Fruit fly (Drosophila melanogaster) whole organism: ENCODE data around the gene Mi-2.

Experiments used
- CG8478 ChIP-seq: fragments of >200 bp; optimal IDR thresholded peaks from 2 replicates; lab custom pipeline; 2018; ENCODE audit warnings: inconsistent platforms
- Dll ChIP-seq: fragments of >200 bp; optimal IDR thresholded peaks from 2 replicates; lab custom pipeline; 2017
- EcR ChIP-seq, 2 experiments: fragments of >200 bp; optimal IDR thresholded peaks; 2 replicates each; lab custom pipeline; 2017; ENCODE audit warnings: missing biosample characterization in 2 of 2, missing genetic modification characterization in 2 of 2, missing genetic modification reagents in 2 of 2
- pan ChIP-seq: fragments of >200 bp; optimal IDR thresholded peaks from 2 replicates; lab custom pipeline; 2017
- psq ChIP-seq: fragments of >200 bp; optimal IDR thresholded peaks from 2 replicates; lab custom pipeline; 2017

DNA sequence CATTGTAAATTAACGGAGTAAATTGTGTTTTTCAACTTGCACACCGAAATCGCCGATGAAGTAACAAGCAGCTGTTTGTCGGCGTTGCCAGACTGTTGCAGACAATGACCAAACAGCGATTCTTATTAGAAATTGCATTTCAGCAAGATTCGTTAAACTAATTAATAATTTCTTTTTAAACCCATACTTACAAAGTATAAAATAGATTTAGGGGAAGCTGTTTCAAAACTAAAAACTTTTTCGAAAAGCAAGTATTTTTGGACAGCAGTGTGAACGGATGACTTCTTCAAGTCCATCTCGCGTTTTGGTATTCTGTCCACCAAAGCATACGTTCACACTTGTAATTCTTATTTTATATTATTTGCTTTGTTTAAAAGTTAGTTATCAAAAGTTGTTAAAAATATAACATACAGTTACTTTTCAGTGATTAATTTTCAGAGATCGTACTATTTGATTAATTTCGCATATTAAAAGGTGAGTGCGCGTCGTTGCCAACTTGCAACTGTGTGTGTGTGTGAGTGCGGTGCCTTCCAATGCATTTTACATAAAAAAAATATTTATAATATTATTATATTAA, 18.5 kb upstream of the Mi-2 start, which contains the start of the genes CG8004 and RhoGDI:
- TF ChIP-seq psq (lab: Kevin White, UChicago) (no peak), EcR (GFP tag; optimal IDR thresholded peaks at IDR 0.05; lab: Kevin White, UChicago) (no peak), pan (no peak), CG8478 (lab: Kevin White, UChicago) (no peak), Dll (lab: Kevin White, UChicago) (no peak)
